Comparison of ENCODE assay signal across 3 fruit fly cellular contexts in genomic region chr2L:3330628-3331027, dm6.
TF ChIP-seq lines count a peak whose summit lies in the region.

Gene CG3285 (plus strand): TSS chr2L:3330928.

- no peak for TF ChIP-seq CTCF in whole organism, embryonic (GFP tag; optimal IDR thresholded peaks at IDR 0.05; lab: Kevin White, UChicago)

TF ChIP-seq in whole organism, embryonic, 481 proteins besides CTCF, POLR2A, EP300 and RAD21:
- TF ChIP-seq sens (GFP tag; lab: Kevin White, UChicago) (peak; percentile 8), ftz-f1 (GFP tag; optimal IDR thresholded peaks at IDR 0.05; lab: Kevin White, UChicago) (no peak), gem (tag; optimal IDR thresholded peaks at IDR 0.05; lab: Kevin White, UChicago) (no peak)

TF ChIP-seq in whole organism, prepupa, 60 proteins besides CTCF, POLR2A, EP300 and RAD21:
- TF ChIP-seq eg (GFP tag; IDR thresholded peaks at IDR 0.05; lab: Robert Waterston, UW) (0 out of 3 replicates have a peak, but pooled peaks have one; percentile 30), CG6808 (GFP tag; optimal IDR thresholded peaks at IDR 0.05; lab: Kevin White, UChicago) (no peak), CG11902 (GFP tag; optimal IDR thresholded peaks at IDR 0.05; lab: Kevin White, UChicago) (no peak)
TF ChIP-seq in whole organism, prepupa: peak in this region for 1.

TF ChIP-seq in whole organism, pupa, 21 proteins besides CTCF, POLR2A, EP300 and RAD21:
- TF ChIP-seq CG34367 (tag; optimal IDR thresholded peaks at IDR 0.05; lab: Kevin White, UChicago) (no peak), rn (GFP tag; IDR thresholded peaks at IDR 0.05; lab: Robert Waterston, UW) (no peak), CG13204 (GFP tag; optimal IDR thresholded peaks at IDR 0.05; lab: Kevin White, UChicago) (no peak), CG9948 (tag; optimal IDR thresholded peaks at IDR 0.05; lab: Kevin White, UChicago) (no peak), fd96Ca (GFP tag; IDR thresholded peaks at IDR 0.05; lab: Robert Waterston, UW) (no peak), CG4496 (GFP tag; IDR thresholded peaks at IDR 0.05; lab: Robert Waterston, UW) (peak; percentile 39; the same call in 1 of the 3 replicates), Snoo (tag; optimal IDR thresholded peaks at IDR 0.05; lab: Kevin White, UChicago) (no peak), CG17806 (tag; optimal IDR thresholded peaks at IDR 0.05; lab: Kevin White, UChicago) (no peak), Ets98B (GFP tag; IDR thresholded peaks at IDR 0.05; lab: Robert Waterston, UW) (no peak)
